Fruit fly (Drosophila melanogaster) whole organism, embryonic: ENCODE results near the gene Peritrophin-15a.

Source experiments
- ATbp ChIP-seq: fragments of 200-800 bp; sonication (Bioruptor generic); optimal IDR thresholded peaks from 2 replicates; lab custom pipeline; 2017; ENCODE audit warnings: missing biosample characterization, mild to moderate bottlenecking, missing genetic modification characterization, missing genetic modification reagents
- CG11456 ChIP-seq: fragments of 200-800 bp; sonication (Bioruptor generic); IDR thresholded peaks from 3 replicates; pipeline ENCODE4 v1.3.6; 2022; ENCODE audit warnings: missing biosample characterization, missing genetic modification characterization
- CG11695 ChIP-seq: fragments of 200-800 bp; sonication (Bioruptor generic); IDR thresholded peaks from 3 replicates; pipeline ENCODE4 v1.3.6; 2022; ENCODE audit warnings: missing biosample characterization, missing genetic modification characterization
- CG12155 ChIP-seq: fragments of 200-800 bp; sonication (Bioruptor generic); optimal IDR thresholded peaks from 3 replicates; lab custom pipeline; 2016; ENCODE audit warnings: missing biosample characterization, missing genetic modification characterization
- CG15514 ChIP-seq: fragments of 200-800 bp; sonication (Bioruptor generic); optimal IDR thresholded peaks from 3 replicates; lab custom pipeline; 2017; ENCODE audit warnings: missing biosample characterization, missing genetic modification characterization, mild to moderate bottlenecking, moderate library complexity, missing genetic modification reagents
- CG1603 ChIP-seq: fragments of 200-800 bp; sonication (Bioruptor generic); optimal IDR thresholded peaks from 2 replicates; lab custom pipeline; 2019; ENCODE audit warnings: missing biosample characterization, mild to moderate bottlenecking, missing genetic modification characterization, moderate library complexity
- CG17186 ChIP-seq: fragments of 200-800 bp; sonication (Bioruptor generic); optimal IDR thresholded peaks from 3 replicates; lab custom pipeline; 2017; ENCODE audit warnings: missing biosample characterization, missing genetic modification reagents, missing genetic modification characterization
- CG34376 ChIP-seq: fragments of 200-800 bp; sonication (Bioruptor generic); optimal IDR thresholded peaks from 2 replicates; lab custom pipeline; 2018; ENCODE audit warnings: missing biosample characterization, mild to moderate bottlenecking, missing genetic modification characterization
- CG3847 ChIP-seq: fragments of 200-800 bp; sonication (Bioruptor generic); IDR thresholded peaks from 2 replicates; pipeline ENCODE4 v1.3.6; 2022; ENCODE audit warnings: missing biosample characterization, missing genetic modification characterization
- CG3995 ChIP-seq: fragments of 200-800 bp; sonication (Bioruptor generic); optimal IDR thresholded peaks from 3 replicates; lab custom pipeline; 2016; ENCODE audit warnings: missing biosample characterization, missing genetic modification characterization
- CG42726 ChIP-seq: fragments of 200-800 bp; sonication (Bioruptor generic); IDR thresholded peaks from 2 replicates; pipeline ENCODE4 v1.3.6; 2022; ENCODE audit warnings: missing biosample characterization, missing genetic modification characterization; ENCODE audit not compliant: partially characterized antibody
- CG4328 ChIP-seq: fragments of 200-800 bp; sonication (Bioruptor generic); optimal IDR thresholded peaks from 3 replicates; lab custom pipeline; 2017; ENCODE audit warnings: missing biosample characterization, missing genetic modification reagents, missing genetic modification characterization
- CG4617 ChIP-seq: fragments of 200-800 bp; sonication (Bioruptor generic); optimal IDR thresholded peaks from 3 replicates; lab custom pipeline; 2016; ENCODE audit warnings: missing biosample characterization, missing genetic modification characterization, borderline replicate concordance
- CG6654 ChIP-seq: fragments of 200-800 bp; sonication (Bioruptor generic); optimal IDR thresholded peaks from 2 replicates; lab custom pipeline; 2017; ENCODE audit warnings: missing biosample characterization, mild to moderate bottlenecking, missing genetic modification characterization
- CG7372 ChIP-seq: fragments of 200-800 bp; sonication (Bioruptor generic); IDR thresholded peaks from 2 replicates; pipeline ENCODE4 v1.3.6; 2022; ENCODE audit warnings: missing biosample characterization, missing genetic modification characterization
- CG7839 ChIP-seq: fragments of 200-800 bp; sonication (Bioruptor generic); optimal IDR thresholded peaks from 3 replicates; lab custom pipeline; 2018; ENCODE audit warnings: missing biosample characterization, mild to moderate bottlenecking, missing genetic modification characterization, moderate library complexity
- E2f1 ChIP-seq: fragments of 200-800 bp; sonication (Bioruptor generic); IDR thresholded peaks from 2 replicates; pipeline ENCODE4 v1.3.6; 2022; ENCODE audit warnings: missing biosample characterization, missing genetic modification characterization
- Ets97D ChIP-seq: fragments of 200-800 bp; sonication (Bioruptor generic); optimal IDR thresholded peaks from 3 replicates; lab custom pipeline; 2016; ENCODE audit warnings: missing biosample characterization, missing genetic modification characterization
- MBD-R2 ChIP-seq: fragments of 200-800 bp; sonication (Bioruptor generic); IDR thresholded peaks from 2 replicates; pipeline ENCODE4 v1.3.6; 2022; ENCODE audit warnings: missing biosample characterization, missing genetic modification characterization
- Rx ChIP-seq: fragments of 200-800 bp; sonication (Bioruptor generic); IDR thresholded peaks from 2 replicates; pipeline ENCODE4 v1.3.6; 2022; ENCODE audit warnings: missing biosample characterization, missing genetic modification characterization
- Sin3A ChIP-seq: fragments of >200 bp; optimal IDR thresholded peaks from 2 replicates; lab custom pipeline; 2018
- Sry-δ ChIP-seq: fragments of 200-800 bp; sonication (Bioruptor generic); optimal IDR thresholded peaks from 2 replicates; lab custom pipeline; 2016; ENCODE audit warnings: missing biosample characterization, missing genetic modification characterization
- Tbp ChIP-seq: fragments of >200 bp; optimal IDR thresholded peaks from 2 replicates; lab custom pipeline; 2018; ENCODE audit warnings: missing biosample characterization, missing genetic modification characterization
- YL-1 ChIP-seq: fragments of 200-800 bp; sonication (Bioruptor generic); optimal IDR thresholded peaks from 3 replicates; lab custom pipeline; 2017; ENCODE audit warnings: missing biosample characterization, mild to moderate bottlenecking, missing genetic modification characterization
- chinmo ChIP-seq: fragments of 200-800 bp; sonication (Bioruptor generic); IDR thresholded peaks from 4 replicates; pipeline ENCODE4 v1.3.6; 2022; ENCODE audit warnings: missing biosample characterization, missing genetic modification characterization; ENCODE audit not compliant: partially characterized antibody
- crp ChIP-seq, 2 experiments: fragments of 200-800 bp; sonication (Bioruptor generic); optimal IDR thresholded peaks; 2 replicates in 1 of 2; 3 replicates in 1 of 2; lab custom pipeline; 2017; ENCODE audit warnings: missing biosample characterization in 2 of 2, missing genetic modification characterization in 2 of 2, mild to moderate bottlenecking in 1 of 2, moderate library complexity in 1 of 2
- dysf ChIP-seq: fragments of 200-800 bp; sonication (Bioruptor generic); IDR thresholded peaks from 3 replicates; pipeline ENCODE4 v1.3.6; 2022; ENCODE audit warnings: missing biosample characterization, missing genetic modification characterization
- ewg ChIP-seq: fragments of 200-800 bp; sonication (Bioruptor generic); optimal IDR thresholded peaks from 3 replicates; lab custom pipeline; 2017; ENCODE audit warnings: mild to moderate bottlenecking, missing biosample characterization, missing genetic modification reagents, missing genetic modification characterization
- gfzf ChIP-seq: fragments of 200-800 bp; sonication (Bioruptor generic); optimal IDR thresholded peaks from 2 replicates; lab custom pipeline; 2016; ENCODE audit warnings: missing biosample characterization, mild to moderate bottlenecking, missing genetic modification characterization, moderate library complexity
- grn ChIP-seq: fragments of 200-800 bp; sonication (Bioruptor generic); optimal IDR thresholded peaks from 3 replicates; lab custom pipeline; 2017; ENCODE audit warnings: missing biosample characterization, missing genetic modification characterization
- her ChIP-seq: fragments of 200-800 bp; sonication (Bioruptor generic); optimal IDR thresholded peaks from 2 replicates; lab custom pipeline; 2016; ENCODE audit warnings: missing biosample characterization, missing genetic modification characterization
- ind ChIP-seq: fragments of 200-800 bp; sonication (Bioruptor generic); optimal IDR thresholded peaks from 3 replicates; lab custom pipeline; 2016; ENCODE audit warnings: missing biosample characterization, missing genetic modification characterization
- ken ChIP-seq: fragments of 200-800 bp; sonication (Bioruptor generic); IDR thresholded peaks from 3 replicates; pipeline ENCODE4 v1.3.6; 2022; ENCODE audit warnings: missing biosample characterization, missing genetic modification characterization
- lilli ChIP-seq: fragments of 200-800 bp; sonication (Bioruptor generic); optimal IDR thresholded peaks from 3 replicates; lab custom pipeline; 2016; ENCODE audit warnings: missing biosample characterization, missing genetic modification characterization
- luna ChIP-seq: fragments of 200-800 bp; sonication (Bioruptor generic); optimal IDR thresholded peaks from 2 replicates; lab custom pipeline; 2016; ENCODE audit warnings: missing biosample characterization, missing genetic modification characterization
- mam ChIP-seq: fragments of 200-800 bp; sonication (Bioruptor generic); optimal IDR thresholded peaks from 3 replicates; lab custom pipeline; 2016; ENCODE audit warnings: missing biosample characterization, missing genetic modification characterization
- mld ChIP-seq: fragments of 200-800 bp; sonication (Bioruptor generic); IDR thresholded peaks from 3 replicates; pipeline ENCODE4 v1.3.6; 2022; ENCODE audit warnings: missing biosample characterization, missing genetic modification characterization; ENCODE audit not compliant: partially characterized antibody
- psq ChIP-seq: fragments of 200-800 bp; sonication (Bioruptor generic); optimal IDR thresholded peaks from 2 replicates; lab custom pipeline; 2017; ENCODE audit warnings: missing biosample characterization, missing genetic modification characterization
- pzg ChIP-seq: fragments of 200-800 bp; sonication (Bioruptor generic); optimal IDR thresholded peaks from 3 replicates; lab custom pipeline; 2018; ENCODE audit warnings: missing biosample characterization, mild to moderate bottlenecking, missing genetic modification characterization, moderate library complexity
- row ChIP-seq: fragments of 200-800 bp; sonication (Bioruptor generic); IDR thresholded peaks from 3 replicates; pipeline ENCODE4 v1.3.6; 2022; ENCODE audit warnings: missing biosample characterization, missing genetic modification characterization
- scrt ChIP-seq: fragments of 200-800 bp; sonication (Bioruptor generic); optimal IDR thresholded peaks from 2 replicates; lab custom pipeline; 2018; ENCODE audit warnings: missing biosample characterization, mild to moderate bottlenecking, missing genetic modification characterization, moderate library complexity
- sens ChIP-seq: fragments of 200-800 bp; sonication (Bioruptor generic); peaks from one replicate; lab custom pipeline; 2016; ENCODE audit warnings: missing biosample characterization, missing genetic modification characterization
- sisA ChIP-seq: fragments of 200-800 bp; sonication (Bioruptor generic); IDR thresholded peaks from 2 replicates; pipeline ENCODE4 v1.3.6; 2022; ENCODE audit warnings: missing biosample characterization, missing genetic modification characterization
- stwl ChIP-seq: fragments of 200-800 bp; sonication (Bioruptor generic); optimal IDR thresholded peaks from 3 replicates; lab custom pipeline; 2018; ENCODE audit warnings: missing biosample characterization, mild to moderate bottlenecking, missing genetic modification characterization, moderate library complexity
- zfh1 ChIP-seq: fragments of 200-800 bp; sonication (Bioruptor generic); IDR thresholded peaks from 3 replicates; pipeline ENCODE4 v1.3.6; 2022; ENCODE audit warnings: missing biosample characterization, missing genetic modification characterization
- zfh2 ChIP-seq: fragments of 200-800 bp; sonication (Bioruptor generic); optimal IDR thresholded peaks from 2 replicates; lab custom pipeline; 2016; ENCODE audit warnings: missing biosample characterization, missing genetic modification characterization

Gene Peritrophin-15a

dm6 chr2L:8437176-8437575 is 41.3 kb upstream of the Peritrophin-15a start, which contains the start of the genes D12 and Chrac-14 (continued):
- peak; percentile 2 for TF ChIP-seq her (GFP tag; lab: Kevin White, UChicago)
- TF ChIP-seq CG15514 (GFP tag; lab: Kevin White, UChicago), result peak; percentile 42
- TF ChIP-seq ATbp (GFP tag; lab: Kevin White, UChicago), result no peak
- peak; percentile 60 to 92 for TF ChIP-seq crp (GFP tag; optimal IDR thresholded peaks at IDR 0.05; lab: Kevin White, UChicago)
- TF ChIP-seq ken, result peak; percentile 56; the same call in 1 of the 3 replicates
- no peak for TF ChIP-seq CG42726 (GFP tag; lab: Robert Waterston, UW)
- TF ChIP-seq CG11456 (GFP tag; lab: Robert Waterston, UW), result no peak
- peak; percentile 53 for TF ChIP-seq sens (GFP tag; lab: Kevin White, UChicago)
- TF ChIP-seq ind (GFP tag; lab: Kevin White, UChicago), result peak; percentile 25
- TF ChIP-seq sisA (GFP tag; lab: Robert Waterston, UW), result peak; percentile 13; the same call in 1 of the 2 replicates
- TF ChIP-seq stwl (tag; lab: Kevin White, UChicago), result peak; percentile 68
- peak; percentile 98 for TF ChIP-seq MBD-R2 (GFP tag; lab: Robert Waterston, UW)
- peak; percentile 12 for TF ChIP-seq Ets97D (GFP tag; lab: Kevin White, UChicago)
- TF ChIP-seq Sry-δ (GFP tag; lab: Kevin White, UChicago), result peak; percentile 22
- TF ChIP-seq Tbp, result no peak
- 0 out of 4 replicates have a peak, but pooled peaks have one; percentile 10 for TF ChIP-seq chinmo
- peak; percentile 8 for TF ChIP-seq psq (GFP tag; lab: Kevin White, UChicago)
- peak; percentile 45 for TF ChIP-seq YL-1
- peak; percentile 50 for TF ChIP-seq Sin3A
- TF ChIP-seq mld, result no peak
- peak; percentile 65 for TF ChIP-seq CG3847 (GFP tag; lab: Robert Waterston, UW)
- no peak for TF ChIP-seq CG7839 (tag; lab: Kevin White, UChicago)
- TF ChIP-seq mam, result peak; percentile 37
- TF ChIP-seq luna (GFP tag; lab: Kevin White, UChicago), result peak; percentile 11
- TF ChIP-seq Rx (GFP tag; lab: Robert Waterston, UW), result 0 out of 2 replicates have a peak, but pooled peaks have one; percentile 2
- TF ChIP-seq zfh2 (GFP tag; lab: Kevin White, UChicago), result peak; percentile 14
- TF ChIP-seq CG4328 (GFP tag; lab: Kevin White, UChicago), result no peak
- TF ChIP-seq pzg, result peak; percentile 60
- TF ChIP-seq gfzf (GFP tag; lab: Kevin White, UChicago), result peak; percentile 1
- peak; percentile 92 for TF ChIP-seq CG3995 (GFP tag; lab: Kevin White, UChicago)
- TF ChIP-seq CG17186 (GFP tag; lab: Kevin White, UChicago), result peak; percentile 79
- TF ChIP-seq row (GFP tag; lab: Robert Waterston, UW), result peak; percentile 29; the same call in 1 of the 3 replicates
- TF ChIP-seq ewg (GFP tag; lab: Kevin White, UChicago), result peak; percentile 37
- TF ChIP-seq CG6654 (GFP tag; lab: Kevin White, UChicago), result no peak
- peak; percentile 37; the same call in 1 of the 2 replicates for TF ChIP-seq E2f1 (GFP tag; lab: Robert Waterston, UW)
- no peak for TF ChIP-seq scrt (GFP tag; lab: Kevin White, UChicago)
- TF ChIP-seq CG7372, result no peak
- TF ChIP-seq lilli (GFP tag; lab: Kevin White, UChicago), result peak; percentile 13
- no peak for TF ChIP-seq grn (GFP tag; lab: Kevin White, UChicago)
- TF ChIP-seq dysf (GFP tag; lab: Robert Waterston, UW), result 0 out of 3 replicates have a peak, but pooled peaks have one; percentile 15
- peak; percentile 51 for TF ChIP-seq CG4617 (GFP tag; lab: Kevin White, UChicago)
- TF ChIP-seq zfh1 (GFP tag; lab: Robert Waterston, UW), result peak; percentile 42; the same call in 1 of the 3 replicates
- no peak for TF ChIP-seq CG34376 (GFP tag; lab: Kevin White, UChicago)
- peak; percentile 21 for TF ChIP-seq CG12155
- TF ChIP-seq CG1603, result peak; percentile 65
- no peak for TF ChIP-seq CG11695 (GFP tag; lab: Robert Waterston, UW)
